Fruit fly (Drosophila melanogaster) whole organism, embryonic: ENCODE data around the gene CG10597.

Experiments
- BEAF-32 ChIP-seq: fragments of 200-800 bp; sonication (Bioruptor generic); optimal IDR thresholded peaks from 3 replicates; lab custom pipeline; 2017; ENCODE audit warnings: missing biosample characterization, missing genetic modification characterization, mild to moderate bottlenecking, moderate library complexity, missing genetic modification reagents
- Bgb ChIP-seq: fragments of 200-800 bp; sonication (Bioruptor generic); IDR thresholded peaks from 2 replicates; pipeline ENCODE4 v1.3.6; 2022; ENCODE audit warnings: missing biosample characterization, missing genetic modification characterization; ENCODE audit not compliant: partially characterized antibody
- CG1024 ChIP-seq: fragments of 200-800 bp; sonication (Bioruptor generic); IDR thresholded peaks from 2 replicates; pipeline ENCODE4 v1.3.6; 2022; ENCODE audit warnings: missing biosample characterization, missing genetic modification characterization
- CG10543 ChIP-seq: fragments of 200-800 bp; sonication (Bioruptor generic); optimal IDR thresholded peaks from 3 replicates; lab custom pipeline; 2017; ENCODE audit warnings: missing biosample characterization, mild to moderate bottlenecking, missing genetic modification characterization, moderate library complexity
- CG14050 ChIP-seq: fragments of 200-800 bp; sonication (Bioruptor generic); IDR thresholded peaks from 3 replicates; pipeline ENCODE4 v1.3.6; 2022; ENCODE audit warnings: missing biosample characterization, missing genetic modification characterization
- CG14710 ChIP-seq: fragments of 200-800 bp; sonication (Bioruptor generic); optimal IDR thresholded peaks from 3 replicates; lab custom pipeline; 2019; ENCODE audit warnings: missing biosample characterization, mild to moderate bottlenecking, missing genetic modification characterization, moderate library complexity
- CG1529 ChIP-seq: fragments of 200-800 bp; sonication (Bioruptor generic); optimal IDR thresholded peaks from 3 replicates; lab custom pipeline; 2018; ENCODE audit warnings: missing biosample characterization, missing genetic modification characterization
- CG15696 ChIP-seq: fragments of 200-800 bp; sonication (Bioruptor generic); optimal IDR thresholded peaks from 2 replicates; lab custom pipeline; 2019; ENCODE audit warnings: missing biosample characterization, mild to moderate bottlenecking, missing genetic modification characterization, moderate library complexity
- CG17385 ChIP-seq: fragments of 200-800 bp; sonication (Bioruptor generic); optimal IDR thresholded peaks from 3 replicates; lab custom pipeline; 2018; ENCODE audit warnings: missing biosample characterization, mild to moderate bottlenecking, missing genetic modification characterization
- CG17568 ChIP-seq: fragments of 200-800 bp; sonication (Bioruptor generic); optimal IDR thresholded peaks from 2 replicates; lab custom pipeline; 2018; ENCODE audit warnings: missing biosample characterization, mild to moderate bottlenecking, missing genetic modification characterization, moderate library complexity
- CG18764 ChIP-seq: fragments of 200-800 bp; sonication (Bioruptor generic); optimal IDR thresholded peaks from 3 replicates; lab custom pipeline; 2016; ENCODE audit warnings: missing biosample characterization, missing genetic modification characterization
- CG2116 ChIP-seq: fragments of 200-800 bp; sonication (Bioruptor generic); optimal IDR thresholded peaks from 3 replicates; lab custom pipeline; 2018; ENCODE audit warnings: missing biosample characterization, mild to moderate bottlenecking, missing genetic modification characterization
- CG2712 ChIP-seq: fragments of 200-800 bp; optimal IDR thresholded peaks from 3 replicates; lab custom pipeline; 2019; ENCODE audit warnings: missing biosample characterization, mild to moderate bottlenecking, missing genetic modification characterization, moderate library complexity
- CG4617 ChIP-seq: fragments of 200-800 bp; sonication (Bioruptor generic); optimal IDR thresholded peaks from 3 replicates; lab custom pipeline; 2016; ENCODE audit warnings: missing biosample characterization, missing genetic modification characterization, borderline replicate concordance
- CG4707 ChIP-seq: fragments of 200-800 bp; sonication (Bioruptor generic); optimal IDR thresholded peaks from 2 replicates; lab custom pipeline; 2018; ENCODE audit warnings: missing biosample characterization, mild to moderate bottlenecking, missing genetic modification characterization, moderate library complexity
- CG4854 ChIP-seq: fragments of 200-800 bp; sonication (Bioruptor generic); optimal IDR thresholded peaks from 2 replicates; lab custom pipeline; 2016; ENCODE audit warnings: missing biosample characterization, missing genetic modification characterization, inconsistent platforms
- CG6683 ChIP-seq: fragments of 200-800 bp; sonication (Bioruptor generic); optimal IDR thresholded peaks from 2 replicates; lab custom pipeline; 2017; ENCODE audit warnings: missing biosample characterization, mild to moderate bottlenecking, missing genetic modification characterization, missing genetic modification reagents
- CG7786 ChIP-seq: fragments of 200-800 bp; sonication (Bioruptor generic); optimal IDR thresholded peaks from 2 replicates; lab custom pipeline; 2016; ENCODE audit warnings: missing biosample characterization, missing genetic modification characterization
- CG8388 ChIP-seq: fragments of 200-800 bp; sonication (Bioruptor generic); optimal IDR thresholded peaks from 2 replicates; lab custom pipeline; 2019; ENCODE audit warnings: missing biosample characterization, mild to moderate bottlenecking, missing genetic modification characterization, moderate library complexity
- CG9437 ChIP-seq: fragments of 200-800 bp; sonication (Bioruptor generic); optimal IDR thresholded peaks from 2 replicates; lab custom pipeline; 2018; ENCODE audit warnings: missing biosample characterization, mild to moderate bottlenecking, missing genetic modification characterization
- CG9797 ChIP-seq: fragments of 200-800 bp; sonication (Bioruptor generic); optimal IDR thresholded peaks from 3 replicates; lab custom pipeline; 2018; ENCODE audit warnings: missing biosample characterization, mild to moderate bottlenecking, missing genetic modification characterization
- H2.0 ChIP-seq: fragments of 200-800 bp; sonication (Bioruptor generic); IDR thresholded peaks from 2 replicates; pipeline ENCODE4 v1.3.6; 2022; ENCODE audit warnings: missing biosample characterization, missing genetic modification characterization
- Hmx ChIP-seq: fragments of 200-800 bp; sonication (Bioruptor generic); optimal IDR thresholded peaks from 2 replicates; lab custom pipeline; 2016; ENCODE audit warnings: missing biosample characterization, missing genetic modification characterization
- Myb ChIP-seq: fragments of 200-800 bp; sonication (Bioruptor generic); optimal IDR thresholded peaks from 2 replicates; lab custom pipeline; 2016; ENCODE audit warnings: missing biosample characterization, missing genetic modification characterization
- Sox100B ChIP-seq: fragments of 200-800 bp; sonication (Bioruptor generic); optimal IDR thresholded peaks from 3 replicates; lab custom pipeline; 2018; ENCODE audit warnings: missing biosample characterization, mild to moderate bottlenecking, missing genetic modification characterization
- ase ChIP-seq: fragments of 200-800 bp; sonication (Bioruptor generic); IDR thresholded peaks from 3 replicates; pipeline ENCODE4 v1.3.6; 2022; ENCODE audit warnings: missing biosample characterization, missing genetic modification characterization
- bigmax ChIP-seq: fragments of 200-800 bp; sonication (Bioruptor generic); optimal IDR thresholded peaks from 2 replicates; lab custom pipeline; 2018; ENCODE audit warnings: missing biosample characterization, mild to moderate bottlenecking, missing genetic modification characterization
- dm ChIP-seq: fragments of 200-800 bp; sonication (Bioruptor generic); optimal IDR thresholded peaks from 3 replicates; lab custom pipeline; 2016; ENCODE audit warnings: missing biosample characterization, missing genetic modification characterization
- fd64A ChIP-seq: fragments of 200-800 bp; sonication (Bioruptor generic); optimal IDR thresholded peaks from 3 replicates; lab custom pipeline; 2018; ENCODE audit warnings: missing biosample characterization, mild to moderate bottlenecking, missing genetic modification characterization
- hkb ChIP-seq, 2 experiments: fragments of 200-800 bp in 1 of 2; fragments of >200 bp in 1 of 2; sonication (Bioruptor generic) in 1 of 2; IDR thresholded peaks in 1 of 2; optimal IDR thresholded peaks in 1 of 2; 2 replicates each; pipeline versions ENCODE4 v1.3.6 to Lab custom; 2017 to 2022; ENCODE audit warnings: missing biosample characterization in 1 of 2, missing genetic modification characterization in 1 of 2
- hth ChIP-seq: fragments of >200 bp; optimal IDR thresholded peaks from 2 replicates; lab custom pipeline; 2017; ENCODE audit warnings: inconsistent platforms
- kni ChIP-seq: fragments of 200-800 bp; sonication (Bioruptor generic); optimal IDR thresholded peaks from 3 replicates; lab custom pipeline; 2017; ENCODE audit warnings: mild to moderate bottlenecking, missing biosample characterization, missing genetic modification reagents, missing genetic modification characterization
- row ChIP-seq: fragments of 200-800 bp; sonication (Bioruptor generic); IDR thresholded peaks from 3 replicates; pipeline ENCODE4 v1.3.6; 2022; ENCODE audit warnings: missing biosample characterization, missing genetic modification characterization
- salm ChIP-seq: fragments of 200-800 bp; sonication (Bioruptor generic); optimal IDR thresholded peaks from 2 replicates; lab custom pipeline; 2018; ENCODE audit warnings: missing biosample characterization, mild to moderate bottlenecking, missing genetic modification characterization
- sens ChIP-seq: fragments of 200-800 bp; sonication (Bioruptor generic); peaks from one replicate; lab custom pipeline; 2016; ENCODE audit warnings: missing biosample characterization, missing genetic modification characterization
- seq ChIP-seq: fragments of 200-800 bp; sonication (Bioruptor generic); IDR thresholded peaks from 2 replicates; pipeline ENCODE4 v1.3.6; 2022; ENCODE audit warnings: missing biosample characterization, missing genetic modification characterization
- tap ChIP-seq: fragments of 200-800 bp; optimal IDR thresholded peaks from 3 replicates; lab custom pipeline; 2019; ENCODE audit warnings: missing biosample characterization, mild to moderate bottlenecking, missing genetic modification characterization, moderate library complexity
- trem ChIP-seq: fragments of 200-800 bp; optimal IDR thresholded peaks from 3 replicates; lab custom pipeline; 2019; ENCODE audit warnings: missing biosample characterization, mild to moderate bottlenecking, missing genetic modification characterization, moderate library complexity

The CG10597 gene

dm6 chrX:17249326-17249725 is 18.5 kb upstream of the CG10597 start, which contains the start of gene CG8675 (continued):
- TF ChIP-seq CG9437 (GFP tag; lab: Kevin White, UChicago) (no peak), bigmax (GFP tag; lab: Kevin White, UChicago) (no peak), CG9797 (peak; percentile 56), CG2712 (peak; percentile 16), CG8388 (GFP tag; lab: Kevin White, UChicago) (no peak), Bgb (GFP tag; lab: Robert Waterston, UW) (0 out of 2 replicates have a peak, but pooled peaks have one; percentile 27), CG14710 (peak; percentile 32), CG15696 (tag; lab: Kevin White, UChicago) (no peak), BEAF-32 (GFP tag; lab: Kevin White, UChicago) (peak; percentile 33), CG17568 (GFP tag; lab: Kevin White, UChicago) (no peak), CG7786 (no peak), CG4617 (GFP tag; lab: Kevin White, UChicago) (peak; percentile 65), CG18764 (GFP tag; lab: Kevin White, UChicago) (no peak), H2.0 (GFP tag; lab: Robert Waterston, UW) (no peak), CG6683 (GFP tag; lab: Kevin White, UChicago) (no peak), row (GFP tag; lab: Robert Waterston, UW) (no peak), hkb (optimal IDR thresholded peaks at IDR 0.05; lab: Kevin White, UChicago) (no peak), hkb (GFP tag; IDR thresholded peaks at IDR 0.05; lab: Robert Waterston, UW) (no peak), salm (tag; lab: Kevin White, UChicago) (no peak), ase (GFP tag; lab: Robert Waterston, UW) (no peak), CG4707 (no peak), sens (peak; percentile 66), CG10543 (GFP tag; lab: Kevin White, UChicago) (no peak), hth (lab: Kevin White, UChicago) (no peak), fd64A (GFP tag; lab: Kevin White, UChicago) (no peak), seq (GFP tag; lab: Robert Waterston, UW) (no peak), Hmx (no peak), Myb (peak; percentile 99), CG1529 (GFP tag; lab: Kevin White, UChicago) (no peak), trem (tag; lab: Kevin White, UChicago) (peak; percentile 4), Sox100B (GFP tag; lab: Kevin White, UChicago) (no peak), CG2116 (GFP tag; lab: Kevin White, UChicago) (peak; percentile 9), CG17385 (no peak), kni (GFP tag; lab: Kevin White, UChicago) (no peak), CG1024 (GFP tag; lab: Robert Waterston, UW) (no peak)

- TF ChIP-seq tap (tag; lab: Kevin White, UChicago) (no peak), dm (GFP tag; lab: Kevin White, UChicago) (peak; percentile 66), CG14050 (GFP tag; lab: Robert Waterston, UW) (no peak), Bgb (GFP tag; lab: Robert Waterston, UW) (0 out of 2 replicates have a peak, but pooled peaks have one; percentile 11), BEAF-32 (GFP tag; lab: Kevin White, UChicago) (peak; percentile 10), bigmax (GFP tag; lab: Kevin White, UChicago) (peak; percentile 37), CG4854 (GFP tag; lab: Kevin White, UChicago) (no peak)
Measured at dm6 chrX:17246916-17247315, 16.1 kb upstream of the CG10597 start, which contains the start of gene CG42854. CG42854 (minus strand) TSS chrX:17247016.
